Worm (Caenorhabditis elegans) whole organism, L1 larva: ENCODE results near the gene cpsf-1.
A peak's percentile ranks its signal among the peaks of the same experiment; 100 is the strongest.
"Not testable (repeated sequence)": the region's sequence is repeated elsewhere in the genome, so short reads cannot be mapped to it uniquely, and the experiment has no call there.

Experiments used
- F16B12.6 ChIP-seq: fragments of 150-350 bp; optimal IDR thresholded peaks from 2 replicates; lab custom pipeline; 2014; ENCODE audit warnings: missing biosample characterization, missing genetic modification characterization
- aha-1 ChIP-seq: fragments of 150-350 bp; optimal IDR thresholded peaks from 2 replicates; lab custom pipeline; 2014; ENCODE audit warnings: missing biosample characterization, missing genetic modification characterization
- ama-1 ChIP-seq: fragments of 150-350 bp; optimal IDR thresholded peaks from 2 replicates; lab custom pipeline; 2014
- blmp-1 ChIP-seq: fragments of 150-350 bp; optimal IDR thresholded peaks from 2 replicates; lab custom pipeline; 2014; ENCODE audit warnings: missing biosample characterization, missing genetic modification characterization
- ceh-63 ChIP-seq: fragments of 200-800 bp; sonication (Bioruptor generic); optimal IDR thresholded peaks from 2 replicates; lab custom pipeline; 2018; ENCODE audit warnings: mild to moderate bottlenecking, missing genetic modification characterization, missing compliant biosample characterization
- ceh-82 ChIP-seq, 3 experiments: fragments of 150-350 bp in 1 of 3; sonication (generic microtip) in 2 of 3; optimal IDR thresholded peaks; 2 replicates each; lab custom pipeline; 2014 to 2017; ENCODE audit warnings: missing biosample characterization in 3 of 3, missing genetic modification characterization in 3 of 3
- ceh-88 ChIP-seq: fragments of 200-800 bp; sonication (Bioruptor generic); IDR thresholded peaks from 2 replicates; pipeline ENCODE4 v1.3.6; 2022; ENCODE audit warnings: missing genetic modification characterization, missing compliant biosample characterization
- ces-1 ChIP-seq: fragments of 150-350 bp; optimal IDR thresholded peaks from 2 replicates; lab custom pipeline; 2014; ENCODE audit warnings: missing biosample characterization, missing genetic modification reagents, missing genetic modification characterization
- dsc-1 ChIP-seq: sonication (generic microtip); optimal IDR thresholded peaks from 2 replicates; lab custom pipeline; 2016; ENCODE audit warnings: mild to moderate bottlenecking, missing genetic modification characterization, missing compliant biosample characterization
- efl-1 ChIP-seq, 4 experiments: fragments of 150-350 bp; optimal IDR thresholded peaks in 3 of 4; peaks in 1 of 4; 1 replicate in 1 of 4; 2 replicates in 3 of 4; lab custom pipeline; 2014; ENCODE audit warnings: missing biosample characterization in 2 of 4, missing genetic modification characterization in 2 of 4, missing genetic modification reagents in 2 of 4
- efl-3 ChIP-seq: fragments of 200-800 bp; sonication (Bioruptor generic); optimal IDR thresholded peaks from 2 replicates; lab custom pipeline; 2018; ENCODE audit warnings: mild to moderate bottlenecking, missing genetic modification characterization, missing compliant biosample characterization
- egl-27 ChIP-seq, 2 experiments: fragments of 150-350 bp in 1 of 2; sonication (generic microtip); optimal IDR thresholded peaks; 3 replicates each; lab custom pipeline; 2017 to 2018; ENCODE audit warnings: missing biosample characterization in 2 of 2, missing genetic modification characterization in 2 of 2, missing genetic modification reagents in 2 of 2
- elt-2 ChIP-seq: sonication (generic microtip); optimal IDR thresholded peaks from 2 replicates; lab custom pipeline; 2016; ENCODE audit warnings: missing genetic modification characterization, mild to moderate bottlenecking, inconsistent platforms, missing compliant biosample characterization, missing genetic modification reagents
- elt-3 ChIP-seq, 6 experiments: fragments of 150-350 bp in 1 of 6; sonication (generic microtip); optimal IDR thresholded peaks; 2 replicates each; lab custom pipeline; 2017 to 2018; ENCODE audit warnings: missing biosample characterization in 6 of 6, missing genetic modification characterization in 6 of 6, inconsistent platforms in 1 of 6
- ets-5 ChIP-seq: fragments of 200-800 bp; sonication (Bioruptor generic); IDR thresholded peaks from 2 replicates; pipeline ENCODE4 v1.3.6; 2022; ENCODE audit warnings: missing genetic modification characterization, missing compliant biosample characterization
- fkh-10 ChIP-seq: sonication (generic microtip); optimal IDR thresholded peaks from 2 replicates; lab custom pipeline; 2017; ENCODE audit warnings: missing biosample characterization, missing genetic modification reagents, missing genetic modification characterization
- fkh-8 ChIP-seq: sonication (generic microtip); optimal IDR thresholded peaks from 2 replicates; lab custom pipeline; 2016; ENCODE audit warnings: mild to moderate bottlenecking, missing genetic modification characterization, missing compliant biosample characterization
- fos-1 ChIP-seq: fragments of 150-350 bp; optimal IDR thresholded peaks from 2 replicates; lab custom pipeline; 2014; ENCODE audit warnings: missing biosample characterization, missing genetic modification characterization
- hlh-4 ChIP-seq: sonication (generic microtip); optimal IDR thresholded peaks from 2 replicates; lab custom pipeline; 2016; ENCODE audit warnings: mild to moderate bottlenecking, missing genetic modification characterization, missing compliant biosample characterization
- irx-1 ChIP-seq: sonication (generic microtip); optimal IDR thresholded peaks from 2 replicates; lab custom pipeline; 2016; ENCODE audit warnings: missing genetic modification characterization, missing compliant biosample characterization
- isw-1 ChIP-seq: fragments of 200-800 bp; sonication (Bioruptor generic); IDR thresholded peaks from 2 replicates; pipeline ENCODE4 v1.3.6; 2022; ENCODE audit warnings: missing genetic modification characterization, missing compliant biosample characterization
- jun-1 ChIP-seq: fragments of 150-350 bp; optimal IDR thresholded peaks from 2 replicates; lab custom pipeline; 2014; ENCODE audit warnings: missing biosample characterization, missing genetic modification reagents, missing genetic modification characterization
- lin-14 ChIP-seq: fragments of 200-800 bp; sonication (Bioruptor generic); optimal IDR thresholded peaks from 2 replicates; lab custom pipeline; 2018; ENCODE audit warnings: mild to moderate bottlenecking, missing genetic modification characterization, moderate library complexity, missing compliant biosample characterization
- lir-3 ChIP-seq: sonication (generic microtip); optimal IDR thresholded peaks from 2 replicates; lab custom pipeline; 2016; ENCODE audit warnings: mild to moderate bottlenecking, missing genetic modification characterization, moderate library complexity, missing compliant biosample characterization; ENCODE audit not compliant: poor library complexity
- lsy-2 ChIP-seq, 2 experiments: fragments of 150-350 bp; optimal IDR thresholded peaks; 2 replicates each; lab custom pipeline; 2014; ENCODE audit warnings: missing biosample characterization in 2 of 2, missing genetic modification characterization in 2 of 2
- mab-9 ChIP-seq: fragments of 200-800 bp; sonication (Bioruptor generic); IDR thresholded peaks from 2 replicates; pipeline ENCODE4 v1.3.6; 2022; ENCODE audit warnings: missing genetic modification reagents, missing genetic modification characterization, missing compliant biosample characterization
- nhr-12 ChIP-seq: sonication (generic microtip); optimal IDR thresholded peaks from 2 replicates; lab custom pipeline; 2017; ENCODE audit warnings: missing biosample characterization, missing genetic modification characterization
- nhr-19 ChIP-seq: fragments of 200-800 bp; sonication (Bioruptor generic); conservative IDR thresholded peaks from 2 replicates; pipeline ENCODE4 v1.3.6; 2022; ENCODE audit warnings: missing genetic modification characterization, missing compliant biosample characterization
- nhr-237 ChIP-seq: fragments of 150-350 bp; optimal IDR thresholded peaks from 2 replicates; lab custom pipeline; 2014; ENCODE audit warnings: missing biosample characterization, missing genetic modification characterization
- nhr-28 ChIP-seq: fragments of 150-350 bp; optimal IDR thresholded peaks from 2 replicates; lab custom pipeline; 2014; ENCODE audit warnings: missing biosample characterization, missing genetic modification characterization
- nhr-47 ChIP-seq: sonication (generic microtip); optimal IDR thresholded peaks from 2 replicates; lab custom pipeline; 2016; ENCODE audit warnings: mild to moderate bottlenecking, missing genetic modification characterization, moderate library complexity, missing compliant biosample characterization
- nhr-71 ChIP-seq: sonication (generic microtip); optimal IDR thresholded peaks from 2 replicates; lab custom pipeline; 2016; ENCODE audit warnings: mild to moderate bottlenecking, missing genetic modification characterization, moderate library complexity, missing compliant biosample characterization
- pqm-1 ChIP-seq: sonication (generic microtip); optimal IDR thresholded peaks from 3 replicates; lab custom pipeline; 2017; ENCODE audit warnings: missing biosample characterization, missing genetic modification characterization
- snu-23 ChIP-seq: sonication (generic microtip); optimal IDR thresholded peaks from 2 replicates; lab custom pipeline; 2016; ENCODE audit warnings: missing genetic modification characterization, missing compliant biosample characterization
- sptf-1 ChIP-seq: fragments of 150-350 bp; optimal IDR thresholded peaks from 2 replicates; lab custom pipeline; 2014; ENCODE audit warnings: missing biosample characterization, missing genetic modification characterization
- sup-37 ChIP-seq: fragments of 200-800 bp; sonication (Bioruptor generic); optimal IDR thresholded peaks from 2 replicates; lab custom pipeline; 2018; ENCODE audit warnings: mild to moderate bottlenecking, missing genetic modification characterization, missing compliant biosample characterization
- swsn-7 ChIP-seq: sonication (generic microtip); optimal IDR thresholded peaks from 2 replicates; lab custom pipeline; 2016; ENCODE audit warnings: missing genetic modification characterization, missing compliant biosample characterization
- tbx-2 ChIP-seq: sonication (generic microtip); optimal IDR thresholded peaks from 2 replicates; lab custom pipeline; 2016; ENCODE audit warnings: missing genetic modification characterization, missing compliant biosample characterization
- tlp-1 ChIP-seq: fragments of 150-350 bp; optimal IDR thresholded peaks from 2 replicates; lab custom pipeline; 2014; ENCODE audit warnings: missing biosample characterization, missing genetic modification characterization
- unc-30 ChIP-seq: sonication (generic microtip); optimal IDR thresholded peaks from 2 replicates; lab custom pipeline; 2017; ENCODE audit warnings: missing biosample characterization, missing genetic modification characterization
- unc-62 ChIP-seq: fragments of 150-350 bp; optimal IDR thresholded peaks from 2 replicates; lab custom pipeline; 2014; ENCODE audit warnings: missing biosample characterization, missing genetic modification reagents, missing genetic modification characterization
- unc-86 ChIP-seq: sonication (generic microtip); optimal IDR thresholded peaks from 2 replicates; lab custom pipeline; 2016; ENCODE audit warnings: missing genetic modification characterization, missing compliant biosample characterization
- vab-15 ChIP-seq: sonication (generic microtip); optimal IDR thresholded peaks from 2 replicates; lab custom pipeline; 2017; ENCODE audit warnings: missing genotype, mild to moderate bottlenecking, missing genetic modification characterization, missing compliant biosample characterization
- xbp-1 ChIP-seq: sonication (generic microtip); optimal IDR thresholded peaks from 2 replicates; lab custom pipeline; 2016; ENCODE audit warnings: missing genetic modification characterization, missing compliant biosample characterization
- zag-1 ChIP-seq: fragments of 150-350 bp; optimal IDR thresholded peaks from 2 replicates; lab custom pipeline; 2014; ENCODE audit warnings: missing biosample characterization, missing genetic modification characterization
- ztf-11 ChIP-seq, 2 experiments: sonication (generic microtip); optimal IDR thresholded peaks; 2 replicates each; lab custom pipeline; 2016 to 2017; ENCODE audit warnings: missing genetic modification characterization in 2 of 2, missing biosample characterization in 1 of 2, missing compliant biosample characterization in 1 of 2

cpsf-1 gene

DNA sequence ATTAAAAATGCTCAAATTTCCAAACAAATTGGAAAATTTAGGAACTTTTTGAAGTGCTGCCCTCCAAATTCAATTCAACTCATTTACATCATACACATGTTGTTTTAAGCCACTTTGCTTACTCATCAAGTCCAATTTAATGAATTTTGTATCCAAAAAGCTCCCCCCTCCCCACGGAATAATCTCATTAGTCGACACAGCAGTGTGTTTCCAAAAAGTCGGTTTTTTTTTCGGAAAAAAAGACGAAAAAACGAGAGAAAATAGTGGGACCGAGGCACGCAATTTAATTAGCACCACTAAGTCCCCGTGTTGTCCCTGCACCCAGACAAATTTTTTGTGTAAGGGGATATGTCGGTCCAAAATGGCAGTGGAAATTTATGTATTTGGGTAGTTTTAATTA lies 19.5 kb upstream of the cpsf-1 start:
- peak; percentile 88 for TF ChIP-seq ces-1
- TF ChIP-seq swsn-7 = peak; percentile 37
- TF ChIP-seq nhr-12 = no peak
- no peak for TF ChIP-seq unc-86
- TF ChIP-seq aha-1 (tag; lab: Kevin White, UChicago) = no peak
- TF ChIP-seq F16B12.6 (tag; lab: Kevin White, UChicago) = no peak
- no peak for TF ChIP-seq ceh-63
- TF ChIP-seq nhr-19 (GFP tag; lab: Robert Waterston, UW) = no peak
- TF ChIP-seq tbx-2 (tag; lab: Kevin White, UChicago) = peak; percentile 65
- peak; percentile 7 for TF ChIP-seq fkh-10 (GFP tag; lab: Kevin White, UChicago)
- TF ChIP-seq egl-27 (tag; optimal IDR thresholded peaks at IDR 0.05; lab: Kevin White, UChicago) = no peak
- peak; percentile 22 for TF ChIP-seq fos-1 (tag; lab: Kevin White, UChicago)
- TF ChIP-seq zag-1 (tag; lab: Kevin White, UChicago) = peak; percentile 45
- no peak for TF ChIP-seq dsc-1
- peak in 1 of 2 experiments; percentile 37 for TF ChIP-seq ztf-11 (tag; optimal IDR thresholded peaks at IDR 0.05; lab: Kevin White, UChicago)
- TF ChIP-seq irx-1 = no peak
- no peak for TF ChIP-seq ets-5 (GFP tag; lab: Robert Waterston, UW)
- peak; percentile 39; the same call in 1 of the 2 replicates for TF ChIP-seq ceh-88 (GFP tag; lab: Robert Waterston, UW)
- peak; percentile 13 for TF ChIP-seq snu-23 (GFP tag; lab: Kevin White, UChicago)
- no peak for TF ChIP-seq unc-30
- TF ChIP-seq pqm-1 (tag; lab: Kevin White, UChicago) = no peak
- TF ChIP-seq sptf-1 (tag; lab: Kevin White, UChicago) = no peak
- no peak for TF ChIP-seq hlh-4 (tag; lab: Kevin White, UChicago)
- no peak for TF ChIP-seq elt-2 (tag; lab: Kevin White, UChicago)
- TF ChIP-seq ceh-82 (tag; optimal IDR thresholded peaks at IDR 0.05; lab: Kevin White, UChicago) = no peak
- 0 out of 2 replicates have a peak, but pooled peaks have one; percentile 37 for TF ChIP-seq mab-9 (GFP tag; lab: Robert Waterston, UW)
- TF ChIP-seq fkh-8 (tag; lab: Kevin White, UChicago) = peak; percentile 25
- TF ChIP-seq xbp-1 = peak; percentile 24
- peak; percentile 61 for TF ChIP-seq nhr-47
- no peak for TF ChIP-seq jun-1 (tag; lab: Kevin White, UChicago)
- no peak for TF ChIP-seq blmp-1 (tag; lab: Kevin White, UChicago)
- no peak for TF ChIP-seq vab-15 (tag; lab: Kevin White, UChicago)
- TF ChIP-seq tlp-1 = no peak
- no peak for TF ChIP-seq sup-37 (GFP tag; lab: Kevin White, UChicago)
- no peak for TF ChIP-seq nhr-28
- peak in 1 of 2 experiments; percentile 11 for TF ChIP-seq efl-1 (optimal IDR thresholded peaks at IDR 0.05; lab: Kevin White, UChicago)
- TF ChIP-seq efl-1 (GFP tag; optimal IDR thresholded peaks at IDR 0.05 in 1 of 2; lab: Kevin White, UChicago) = peak in 1 of 2 experiments; percentile 92
- TF ChIP-seq nhr-71 = peak; percentile 65
- TF ChIP-seq lin-14 (GFP tag; lab: Kevin White, UChicago) = peak; percentile 84
- no peak for TF ChIP-seq unc-62
- peak; percentile 17 to 24 for TF ChIP-seq lsy-2 (tag; optimal IDR thresholded peaks at IDR 0.05; lab: Kevin White, UChicago)
- no peak for TF ChIP-seq nhr-237 (tag; lab: Kevin White, UChicago)
- TF ChIP-seq efl-3 (GFP tag; lab: Kevin White, UChicago) = no peak
- TF ChIP-seq ama-1 = no peak
- TF ChIP-seq lir-3 (tag; lab: Kevin White, UChicago) = no peak

DNA sequence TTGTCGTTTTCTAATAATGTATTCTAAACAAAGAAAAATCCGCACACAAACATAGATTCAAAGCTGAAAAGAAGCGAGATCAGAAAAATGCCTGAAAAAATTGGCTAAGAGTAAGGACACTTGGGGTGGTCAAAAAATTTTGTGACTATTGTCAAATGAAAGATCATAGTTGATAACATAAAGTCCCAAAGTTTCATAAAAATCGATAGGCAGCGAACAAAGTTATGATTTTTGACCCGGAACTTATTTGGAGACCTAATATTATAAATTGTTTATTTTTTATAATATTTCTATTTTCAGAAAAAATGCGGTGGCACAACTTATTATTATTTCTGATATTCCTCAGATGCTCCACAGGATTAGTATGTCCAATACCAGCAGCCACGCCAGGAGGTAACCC lies 18.4 kb upstream of the cpsf-1 start, which contains the start of gene R05C11.4:
R05C11.4 (plus strand) TSS at position 301 of the 400 bp plus-strand sequence.
- not testable (repeated sequence) for TF ChIP-seq elt-3 (tag; optimal IDR thresholded peaks at IDR 0.05; lab: Kevin White, UChicago); unc-62; isw-1 (GFP tag; lab: Robert Waterston, UW)
